Worm (Caenorhabditis elegans): Measurements from ENCODE around the gene his-62.

his-62 gene

DNA sequence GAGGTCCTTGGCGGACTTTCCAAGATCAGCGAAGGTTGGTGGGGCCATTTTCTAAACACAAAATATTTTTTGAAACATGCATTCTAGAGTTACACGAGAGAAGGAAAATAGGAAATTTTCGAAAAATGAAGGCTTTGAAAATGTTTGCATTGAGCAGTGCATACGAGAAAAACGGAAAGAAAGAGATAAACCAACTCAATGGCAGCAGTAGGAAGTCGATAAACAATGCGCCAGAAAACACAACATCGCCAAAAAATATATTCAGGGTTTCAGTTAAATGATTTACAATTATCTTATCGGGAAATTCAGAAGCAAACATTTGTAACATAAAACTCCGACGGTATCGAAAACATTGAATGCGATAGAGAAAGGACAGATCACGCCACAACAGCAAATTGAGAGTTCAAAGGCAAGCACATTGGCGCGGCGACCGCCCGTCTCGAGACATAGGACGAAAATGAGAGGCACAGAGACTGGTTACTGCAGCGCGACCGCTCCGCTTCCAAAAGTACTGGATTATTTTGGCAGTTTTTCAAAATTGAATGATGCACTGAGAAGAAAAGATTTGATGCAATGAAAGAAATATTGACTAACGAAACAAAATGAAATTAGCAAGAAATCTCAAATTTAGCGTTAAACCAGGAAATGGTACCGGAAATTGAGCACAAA is 21.6 kb downstream of the his-62 start, which contains the start of the genes vdac-1 and R05G6.5 (continued):
- TF ChIP-seq unc-62 (GFP tag; optimal IDR thresholded peaks at IDR 0.05) = no peak
- TF ChIP-seq snpc-4 (tag; optimal IDR thresholded peaks at IDR 0.05) = peak; percentile 44
- TF ChIP-seq nhr-23 (tag; optimal IDR thresholded peaks at IDR 0.05) = no peak
- no peak for TF ChIP-seq mab-5 (tag; optimal IDR thresholded peaks at IDR 0.05)
- TF ChIP-seq lin-13 (GFP tag; optimal IDR thresholded peaks at IDR 0.05) = peak; percentile 80
- TF ChIP-seq nhr-25 (tag; optimal IDR thresholded peaks at IDR 0.05) = peak; percentile 77
- TF ChIP-seq nhr-12 (tag; optimal IDR thresholded peaks at IDR 0.05) = no peak
- no peak for TF ChIP-seq nhr-11 (tag; optimal IDR thresholded peaks at IDR 0.05)
- TF ChIP-seq ceh-16 (tag; optimal IDR thresholded peaks at IDR 0.05) = peak; percentile 27
- TF ChIP-seq fos-1 (tag; optimal IDR thresholded peaks at IDR 0.05) = peak; percentile 88
- TF ChIP-seq lsy-2 (tag; optimal IDR thresholded peaks at IDR 0.05) = peak; percentile 49 to 86
- no peak for TF ChIP-seq R02D3.7 (tag; optimal IDR thresholded peaks at IDR 0.05)
- no peak for TF ChIP-seq Y55F3AM.14 (GFP tag; optimal IDR thresholded peaks at IDR 0.05)
- TF ChIP-seq nhr-21 (tag; optimal IDR thresholded peaks at IDR 0.05) = peak; percentile 74
- peak; percentile 87 for TF ChIP-seq nhr-129 (tag; optimal IDR thresholded peaks at IDR 0.05)
- peak; percentile 92 for TF ChIP-seq crh-2 (tag; optimal IDR thresholded peaks at IDR 0.05)

- peak in 1 of 2 experiments; percentile 87 for TF ChIP-seq lsy-2 (tag; optimal IDR thresholded peaks at IDR 0.05)
- no peak for TF ChIP-seq unc-39 (tag; optimal IDR thresholded peaks at IDR 0.05)
These were observed 22.5 kb downstream of the his-62 start for ce11 chrIV:7508850-7509249.

- TF ChIP-seq unc-39 (tag; optimal IDR thresholded peaks at IDR 0.05) (no peak), ceh-16 (tag; optimal IDR thresholded peaks at IDR 0.05) (no peak), sma-3 (GFP tag; optimal IDR thresholded peaks at IDR 0.05) (no peak), ceh-82 (tag; optimal IDR thresholded peaks at IDR 0.05) (no peak), F13H6.1 (tag; optimal IDR thresholded peaks at IDR 0.05) (no peak), Y55F3AM.14 (GFP tag; optimal IDR thresholded peaks at IDR 0.05) (no peak), mbf-1 (tag; optimal IDR thresholded peaks at IDR 0.05) (no peak), nhr-21 (tag; optimal IDR thresholded peaks at IDR 0.05) (no peak), lin-39 (tag; optimal IDR thresholded peaks at IDR 0.05) (no peak), dmd-4 (tag; optimal IDR thresholded peaks at IDR 0.05) (no peak), nhr-25 (tag; optimal IDR thresholded peaks at IDR 0.05) (no peak), nhr-12 (tag; optimal IDR thresholded peaks at IDR 0.05) (no peak), nhr-23 (tag; optimal IDR thresholded peaks at IDR 0.05) (no peak), crh-2 (tag; optimal IDR thresholded peaks at IDR 0.05) (no peak), unc-55 (GFP tag; optimal IDR thresholded peaks at IDR 0.05) (no peak), unc-62 (GFP tag; optimal IDR thresholded peaks at IDR 0.05) (no peak), sma-9 (GFP tag; optimal IDR thresholded peaks at IDR 0.05) (no peak), sma-9 (tag; optimal IDR thresholded peaks at IDR 0.05) (no peak), ztf-1 (GFP tag; conservative IDR thresholded peaks at IDR 0.05) (no peak), lin-11 (tag; optimal IDR thresholded peaks at IDR 0.05) (no peak), fos-1 (tag; optimal IDR thresholded peaks at IDR 0.05) (no peak)
These were observed 24.5 kb downstream of the his-62 start for ce11 chrIV:7510829-7511228.

ce11 chrIV:7512617-7513233 is 26.4 kb downstream of the his-62 start, which contains the start of the genes plc-4 and R05G6.4:
plc-4 (minus strand) TSS chrIV:7512667.
R05G6.4 (plus strand) TSS chrIV:7513233.
- TF ChIP-seq lsy-2 (tag; optimal IDR thresholded peaks at IDR 0.05) = peak in 1 of 2 experiments; percentile 55
- TF ChIP-seq nhr-21 (tag; optimal IDR thresholded peaks at IDR 0.05) = no peak
- peak; percentile 18 for TF ChIP-seq nhr-25 (tag; optimal IDR thresholded peaks at IDR 0.05)
- TF ChIP-seq C34F6.9 (tag; optimal IDR thresholded peaks at IDR 0.05) = peak; percentile 61
- peak; percentile 49 for TF ChIP-seq unc-55 (GFP tag; optimal IDR thresholded peaks at IDR 0.05)
- peak; percentile 11 for TF ChIP-seq F13H6.1 (tag; optimal IDR thresholded peaks at IDR 0.05)
- no peak for TF ChIP-seq ztf-1 (GFP tag; conservative IDR thresholded peaks at IDR 0.05)
- TF ChIP-seq crh-2 (tag; optimal IDR thresholded peaks at IDR 0.05) = peak; percentile 39
- peak; percentile 40 for TF ChIP-seq gmeb-1 (tag; optimal IDR thresholded peaks at IDR 0.05)
- TF ChIP-seq mdl-1 (tag; optimal IDR thresholded peaks at IDR 0.05) = no peak
- TF ChIP-seq R02D3.7 (tag; optimal IDR thresholded peaks at IDR 0.05) = peak; percentile 81
- TF ChIP-seq nhr-129 (tag; optimal IDR thresholded peaks at IDR 0.05) = peak; percentile 65

ce11 chrIV:7516167-7516566 is 29.8 kb downstream of the his-62 start, which contains the start of the genes R05G6.9 and R05G6.3:
R05G6.9 (minus strand) TSS chrIV:7516267.
R05G6.3 (plus strand) TSS chrIV:7516552.
- TF ChIP-seq sma-9 (GFP tag; optimal IDR thresholded peaks at IDR 0.05) (no peak), sma-9 (tag; optimal IDR thresholded peaks at IDR 0.05) (no peak), ama-1 (optimal IDR thresholded peaks at IDR 0.05) (no peak), alr-1 (tag; optimal IDR thresholded peaks at IDR 0.05) (no peak), dmd-4 (tag; optimal IDR thresholded peaks at IDR 0.05) (no peak), nhr-11 (tag; optimal IDR thresholded peaks at IDR 0.05) (no peak), Y55F3AM.14 (GFP tag; optimal IDR thresholded peaks at IDR 0.05) (no peak), lsy-2 (tag; optimal IDR thresholded peaks at IDR 0.05) (no peak), mbf-1 (tag; optimal IDR thresholded peaks at IDR 0.05) (no peak), mab-5 (tag; optimal IDR thresholded peaks at IDR 0.05) (no peak), lin-11 (tag; optimal IDR thresholded peaks at IDR 0.05) (no peak), ztf-4 (tag; optimal IDR thresholded peaks at IDR 0.05) (no peak)
